Worm (Caenorhabditis elegans): ENCODE data around the gene F11E6.10.

Gene F11E6.10

DNA sequence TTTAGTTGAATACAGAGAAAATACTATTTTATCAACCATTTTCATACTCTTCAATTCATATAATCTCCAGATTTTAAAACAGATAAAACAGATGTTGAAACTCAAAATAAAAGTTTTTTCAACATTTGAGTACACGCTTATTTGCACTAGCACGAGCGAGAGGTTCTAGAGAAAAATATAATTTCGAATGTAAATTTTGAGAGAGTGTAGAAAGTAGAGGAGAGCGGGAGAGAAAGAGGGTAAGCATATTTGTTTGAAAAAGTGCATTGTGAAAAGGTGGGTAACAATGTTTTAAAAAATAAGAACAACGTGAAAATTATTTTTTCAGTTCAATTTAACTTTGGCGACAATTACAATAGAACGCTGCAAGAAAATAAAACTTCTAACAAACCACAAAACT lies 4.9 kb upstream of the F11E6.10 start:
- TF ChIP-seq ztf-23 (GFP tag; IDR thresholded peaks at IDR 0.05): no peak
- TF ChIP-seq klf-2 (GFP tag; conservative IDR thresholded peaks at IDR 0.05): no peak
- no peak for TF ChIP-seq ztf-29 (GFP tag; IDR thresholded peaks at IDR 0.05)
- TF ChIP-seq ref-1 (GFP tag; conservative IDR thresholded peaks at IDR 0.05): no peak
- TF ChIP-seq flt-1 (GFP tag; IDR thresholded peaks at IDR 0.05): no peak
- TF ChIP-seq T22C8.4 (GFP tag; IDR thresholded peaks at IDR 0.05): no peak
- no peak for TF ChIP-seq med-1 (GFP tag; optimal IDR thresholded peaks at IDR 0.05; ENCODE audit: insufficient read depth)
- no peak for TF ChIP-seq tab-1 (GFP tag; IDR thresholded peaks at IDR 0.05)
- TF ChIP-seq cog-1 (tag; optimal IDR thresholded peaks at IDR 0.05): no peak

DNA sequence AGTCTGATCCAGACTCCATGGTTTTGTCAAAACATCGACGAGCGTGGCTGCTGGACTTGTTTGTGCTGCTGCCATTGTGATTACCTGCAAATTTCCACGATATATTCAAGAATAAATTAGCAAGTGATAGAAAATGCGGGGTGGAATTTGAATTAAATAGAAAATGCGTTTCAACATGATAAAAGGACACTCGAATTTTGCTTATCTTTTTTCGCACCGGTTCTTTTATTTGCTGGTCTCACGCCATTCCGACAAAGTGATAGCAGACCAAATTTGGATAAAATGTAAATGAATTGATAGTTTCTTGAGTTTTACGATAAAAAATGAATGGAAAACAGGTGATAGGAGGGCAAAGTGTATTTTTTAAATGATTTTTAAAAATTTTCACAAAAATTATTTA lies 4.4 kb upstream of the F11E6.10 start, which contains the start of gene elo-2:
elo-2 (minus strand) TSS at position 84 of the 400 bp plus-strand sequence.
- TF ChIP-seq cog-1 (tag; optimal IDR thresholded peaks at IDR 0.05) (no peak), ref-1 (GFP tag; conservative IDR thresholded peaks at IDR 0.05) (no peak), med-1 (GFP tag; optimal IDR thresholded peaks at IDR 0.05; ENCODE audit: insufficient read depth) (no peak), klf-2 (GFP tag; conservative IDR thresholded peaks at IDR 0.05) (no peak), T22C8.4 (GFP tag; IDR thresholded peaks at IDR 0.05) (no peak), flt-1 (GFP tag; IDR thresholded peaks at IDR 0.05) (no peak)

- no peak for TF ChIP-seq ztf-23 (GFP tag; IDR thresholded peaks at IDR 0.05)
- no peak for TF ChIP-seq ref-1 (GFP tag; conservative IDR thresholded peaks at IDR 0.05)
- TF ChIP-seq med-1 (GFP tag; optimal IDR thresholded peaks at IDR 0.05; ENCODE audit: insufficient read depth): no peak
- no peak for TF ChIP-seq cog-1 (tag; optimal IDR thresholded peaks at IDR 0.05)
- TF ChIP-seq tab-1 (GFP tag; IDR thresholded peaks at IDR 0.05): no peak
- TF ChIP-seq klf-2 (GFP tag; conservative IDR thresholded peaks at IDR 0.05): no peak
- no peak for TF ChIP-seq T22C8.4 (GFP tag; IDR thresholded peaks at IDR 0.05)
- no peak for TF ChIP-seq ztf-29 (GFP tag; IDR thresholded peaks at IDR 0.05)
- no peak for TF ChIP-seq flt-1 (GFP tag; IDR thresholded peaks at IDR 0.05)
Observed at ce11 chrIV:17465886-17466285, 2.9 kb upstream of the F11E6.10 start, which contains the start of gene F11E6.6. F11E6.6 (minus strand) TSS chrIV:17465986.

- TF ChIP-seq ztf-29 (GFP tag; IDR thresholded peaks at IDR 0.05): no peak
- TF ChIP-seq ref-1 (GFP tag; conservative IDR thresholded peaks at IDR 0.05): no peak
- TF ChIP-seq cog-1 (tag; optimal IDR thresholded peaks at IDR 0.05): no peak
Observed at ce11 chrIV:17461222-17461707, 1.7 kb downstream of the F11E6.10 start, which contains the start of gene rif-1.1. rif-1.1 (minus strand) TSS chrIV:17461272.

ce11 chrIV:17453996-17454395 lies 9.0 kb downstream of the F11E6.10 start:
- TF ChIP-seq ztf-29 (GFP tag; IDR thresholded peaks at IDR 0.05): no peak
- no peak for TF ChIP-seq klf-2 (GFP tag; conservative IDR thresholded peaks at IDR 0.05)
- TF ChIP-seq tab-1 (GFP tag; IDR thresholded peaks at IDR 0.05): no peak
- TF ChIP-seq ref-1 (GFP tag; conservative IDR thresholded peaks at IDR 0.05): no peak
- TF ChIP-seq med-1 (GFP tag; optimal IDR thresholded peaks at IDR 0.05; ENCODE audit: insufficient read depth): no peak
- no peak for TF ChIP-seq T22C8.4 (GFP tag; IDR thresholded peaks at IDR 0.05)
- no peak for TF ChIP-seq ztf-23 (GFP tag; IDR thresholded peaks at IDR 0.05)
- TF ChIP-seq flt-1 (GFP tag; IDR thresholded peaks at IDR 0.05): no peak
- TF ChIP-seq cog-1 (tag; optimal IDR thresholded peaks at IDR 0.05): no peak

- TF ChIP-seq klf-2 (GFP tag; conservative IDR thresholded peaks at IDR 0.05): no peak
- TF ChIP-seq med-1 (GFP tag; optimal IDR thresholded peaks at IDR 0.05; ENCODE audit: insufficient read depth): no peak
- TF ChIP-seq cog-1 (tag; optimal IDR thresholded peaks at IDR 0.05): no peak
- no peak for TF ChIP-seq ref-1 (GFP tag; conservative IDR thresholded peaks at IDR 0.05)
- TF ChIP-seq ztf-29 (GFP tag; IDR thresholded peaks at IDR 0.05): no peak
- TF ChIP-seq flt-1 (GFP tag; IDR thresholded peaks at IDR 0.05): no peak
- no peak for TF ChIP-seq tab-1 (GFP tag; IDR thresholded peaks at IDR 0.05)
- TF ChIP-seq T22C8.4 (GFP tag; IDR thresholded peaks at IDR 0.05): no peak
- TF ChIP-seq ztf-23 (GFP tag; IDR thresholded peaks at IDR 0.05): no peak
Observed at ce11 chrIV:17453200-17453599, 9.8 kb downstream of the F11E6.10 start.

- TF ChIP-seq ztf-29 (GFP tag; IDR thresholded peaks at IDR 0.05) (no peak), tab-1 (GFP tag; IDR thresholded peaks at IDR 0.05) (no peak), cog-1 (tag; optimal IDR thresholded peaks at IDR 0.05) (no peak), klf-2 (GFP tag; conservative IDR thresholded peaks at IDR 0.05) (no peak), med-1 (GFP tag; optimal IDR thresholded peaks at IDR 0.05; ENCODE audit: insufficient read depth) (no peak), ref-1 (GFP tag; conservative IDR thresholded peaks at IDR 0.05) (no peak)
Observed at ce11 chrIV:17450443-17450842, 12.5 kb downstream of the F11E6.10 start, which contains the start of gene F11E6.8. F11E6.8 (minus strand) TSS chrIV:17450543.

ce11 chrIV:17448319-17448718 lies 14.6 kb downstream of the F11E6.10 start:
- no peak for TF ChIP-seq tab-1 (GFP tag; IDR thresholded peaks at IDR 0.05)
- no peak for TF ChIP-seq ztf-29 (GFP tag; IDR thresholded peaks at IDR 0.05)
- TF ChIP-seq cog-1 (tag; optimal IDR thresholded peaks at IDR 0.05): no peak
- TF ChIP-seq med-1 (GFP tag; optimal IDR thresholded peaks at IDR 0.05; ENCODE audit: insufficient read depth): no peak
- no peak for TF ChIP-seq T22C8.4 (GFP tag; IDR thresholded peaks at IDR 0.05)
- TF ChIP-seq ztf-23 (GFP tag; IDR thresholded peaks at IDR 0.05): no peak
- no peak for TF ChIP-seq flt-1 (GFP tag; IDR thresholded peaks at IDR 0.05)

DNA sequence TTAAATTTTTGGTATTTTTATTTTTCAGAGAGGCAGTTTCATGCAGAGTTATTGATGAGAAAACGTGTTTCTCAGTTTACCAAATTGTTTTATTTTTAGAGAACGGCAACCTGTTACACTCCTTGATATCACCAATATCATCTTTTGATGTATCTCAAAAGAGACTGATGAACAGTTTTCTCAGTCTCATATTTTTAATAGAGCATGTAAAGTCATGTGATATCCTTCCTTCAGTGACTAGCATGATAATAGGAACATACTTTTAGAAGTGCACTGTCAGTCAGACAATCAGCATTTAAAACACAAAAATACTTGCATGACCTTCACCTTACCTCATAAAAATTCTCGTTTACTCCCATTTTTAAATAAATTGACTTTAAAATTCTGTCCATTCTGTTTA lies 20.5 kb downstream of the F11E6.10 start, which contains the start of gene F11E6.11:
F11E6.11 (plus strand) TSS at position 325 of the 400 bp plus-strand sequence.
- TF ChIP-seq ref-1 (GFP tag; conservative IDR thresholded peaks at IDR 0.05): no peak
- TF ChIP-seq cog-1 (tag; optimal IDR thresholded peaks at IDR 0.05): no peak
- no peak for TF ChIP-seq klf-2 (GFP tag; conservative IDR thresholded peaks at IDR 0.05)
- TF ChIP-seq ztf-23 (GFP tag; IDR thresholded peaks at IDR 0.05): no peak
- no peak for TF ChIP-seq med-1 (GFP tag; optimal IDR thresholded peaks at IDR 0.05; ENCODE audit: insufficient read depth)
- no peak for TF ChIP-seq tab-1 (GFP tag; IDR thresholded peaks at IDR 0.05)

DNA sequence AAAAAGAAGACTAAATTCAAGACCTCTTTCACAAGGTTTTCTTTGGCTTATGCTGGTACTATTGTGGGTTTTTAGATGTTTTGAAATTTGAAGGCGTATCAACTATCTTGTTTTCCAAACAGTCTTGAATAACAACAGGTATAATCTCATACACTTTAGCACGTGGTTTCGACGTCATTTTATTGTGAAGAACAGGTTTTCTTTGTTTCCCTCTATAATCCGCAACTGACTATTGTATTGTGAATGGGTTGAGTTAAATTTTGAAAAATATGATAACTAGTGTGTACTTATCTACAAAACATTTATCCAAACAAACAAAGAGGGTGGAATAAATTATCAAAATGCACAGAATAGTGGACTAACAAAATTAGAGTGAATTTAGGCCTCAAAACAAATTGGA lies 21.7 kb downstream of the F11E6.10 start:
- no peak for TF ChIP-seq flt-1 (GFP tag; IDR thresholded peaks at IDR 0.05)
- no peak for TF ChIP-seq cog-1 (tag; optimal IDR thresholded peaks at IDR 0.05)
- no peak for TF ChIP-seq tab-1 (GFP tag; IDR thresholded peaks at IDR 0.05)
- no peak for TF ChIP-seq med-1 (GFP tag; optimal IDR thresholded peaks at IDR 0.05; ENCODE audit: insufficient read depth)
- TF ChIP-seq klf-2 (GFP tag; conservative IDR thresholded peaks at IDR 0.05): no peak
- no peak for TF ChIP-seq ztf-29 (GFP tag; IDR thresholded peaks at IDR 0.05)
- no peak for TF ChIP-seq T22C8.4 (GFP tag; IDR thresholded peaks at IDR 0.05)
- no peak for TF ChIP-seq ref-1 (GFP tag; conservative IDR thresholded peaks at IDR 0.05)
- TF ChIP-seq ztf-23 (GFP tag; IDR thresholded peaks at IDR 0.05): no peak

Data from whole organism, midembryonic.